Worm (Caenorhabditis elegans) whole organism, early embryonic: Measurements from ENCODE around the gene ife-4.

ENCODE experiments used
- aly-1 ChIP-seq: sonication (generic microtip); optimal IDR thresholded peaks from 2 replicates; lab custom pipeline; 2016; ENCODE audit warnings: missing genetic modification characterization, missing compliant biosample characterization
- ama-1 ChIP-seq: fragments of 150-350 bp; optimal IDR thresholded peaks from 2 replicates; lab custom pipeline; 2014
- ceh-13 ChIP-seq: fragments of 200-800 bp; sonication (Bioruptor generic); optimal IDR thresholded peaks from 2 replicates; lab custom pipeline; 2018; ENCODE audit warnings: mild to moderate bottlenecking, missing genetic modification characterization, missing compliant biosample characterization
- flt-1 ChIP-seq: fragments of 200-800 bp; sonication (Bioruptor generic); IDR thresholded peaks from 2 replicates; pipeline ENCODE4 v1.3.6; 2022; ENCODE audit warnings: missing genetic modification characterization, missing compliant biosample characterization
- hmbx-1 ChIP-seq: sonication (generic microtip); optimal IDR thresholded peaks from 2 replicates; lab custom pipeline; 2016; ENCODE audit warnings: mild to moderate bottlenecking, missing genetic modification characterization, missing compliant biosample characterization
- hmg-4 ChIP-seq: fragments of 200-800 bp; sonication (Bioruptor generic); optimal IDR thresholded peaks from 2 replicates; lab custom pipeline; 2018; ENCODE audit warnings: mild to moderate bottlenecking, missing genetic modification characterization, missing compliant biosample characterization
- pes-1 ChIP-seq: fragments of 200-800 bp; sonication (Bioruptor generic); IDR thresholded peaks from 2 replicates; pipeline ENCODE4 v1.3.6; 2022; ENCODE audit warnings: missing genetic modification reagents, missing genetic modification characterization, missing compliant biosample characterization
- scrt-1 ChIP-seq: fragments of 200-800 bp; sonication (Bioruptor generic); IDR thresholded peaks from 2 replicates; pipeline ENCODE4 v1.3.6; 2022; ENCODE audit warnings: missing genetic modification characterization, missing compliant biosample characterization
- tbx-37 ChIP-seq: fragments of 200-800 bp; sonication (Bioruptor generic); conservative IDR thresholded peaks from 2 replicates; pipeline ENCODE4 v1.3.6; 2022; ENCODE audit warnings: missing genetic modification reagents, missing genetic modification characterization, missing compliant biosample characterization
- tra-4 ChIP-seq: sonication (generic microtip); optimal IDR thresholded peaks from 2 replicates; lab custom pipeline; 2017; ENCODE audit warnings: missing genetic modification characterization, missing compliant biosample characterization

- TF ChIP-seq aly-1 (tag; lab: Kevin White, UChicago), result peak; percentile 72
- no peak for TF ChIP-seq pes-1 (GFP tag; lab: Robert Waterston, UW)
- no peak for TF ChIP-seq ama-1 (lab: Kevin White, UChicago)
- 0 out of 2 replicates have a peak, but pooled peaks have one; percentile 49 for TF ChIP-seq scrt-1 (GFP tag; lab: Robert Waterston, UW)
- TF ChIP-seq hmbx-1 (tag; lab: Kevin White, UChicago), result no peak
- peak; percentile 19; the same call in 1 of the 2 replicates for TF ChIP-seq flt-1 (GFP tag; lab: Robert Waterston, UW)
- no peak for TF ChIP-seq tra-4 (tag; lab: Kevin White, UChicago)
- TF ChIP-seq ceh-13 (GFP tag; lab: Kevin White, UChicago), result no peak
- peak; percentile 76 for TF ChIP-seq hmg-4
- TF ChIP-seq tbx-37 (GFP tag; lab: Robert Waterston, UW), result no peak
These were observed 16.3 kb downstream of the ife-4 start for ce11 chrX:1120326-1120725.
